Worm (Caenorhabditis elegans) whole organism, L3 larva: Measurements from ENCODE around the gene M110.3.
A peak's percentile ranks its signal among the peaks of the same experiment; 100 is the strongest.

Experiments
- jun-1 ChIP-seq: fragments of 150-350 bp; optimal IDR thresholded peaks from 2 replicates; lab custom pipeline; 2014; ENCODE audit warnings: missing biosample characterization, missing genetic modification reagents, missing genetic modification characterization
- nhr-237 ChIP-seq: fragments of 150-350 bp; optimal IDR thresholded peaks from 2 replicates; lab custom pipeline; 2014; ENCODE audit warnings: missing biosample characterization, missing genetic modification characterization
- tbx-2 ChIP-seq: sonication (generic microtip); optimal IDR thresholded peaks from 2 replicates; lab custom pipeline; 2016; ENCODE audit warnings: mild to moderate bottlenecking, missing genetic modification characterization, missing compliant biosample characterization
- zag-1 ChIP-seq: fragments of 150-350 bp; optimal IDR thresholded peaks from 2 replicates; lab custom pipeline; 2014; ENCODE audit warnings: missing biosample characterization, missing genetic modification characterization

DNA sequence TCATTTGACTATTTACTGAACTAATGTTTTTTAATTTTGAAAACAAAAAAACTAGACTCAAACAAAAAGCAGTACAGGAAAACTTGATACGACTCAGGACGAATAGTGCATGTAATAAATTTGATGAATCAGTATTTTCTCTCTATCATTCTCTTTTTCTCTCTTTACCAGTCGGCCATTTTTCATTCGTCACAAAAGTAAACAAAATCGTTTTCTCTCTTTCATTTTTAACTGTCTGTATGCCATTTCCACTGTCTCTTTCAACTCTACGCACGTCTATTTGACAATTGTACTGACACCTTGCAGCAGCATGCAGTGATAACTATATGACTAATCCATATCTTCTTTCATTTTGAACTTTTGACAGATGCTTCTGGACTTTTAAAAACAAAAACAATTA lies 32.3 kb upstream of the M110.3 start, which contains the start of the genes F35C11.2 and F35C11.4:
- TF ChIP-seq jun-1 (tag; lab: Kevin White, UChicago) (peak; percentile 5), zag-1 (no peak), tbx-2 (tag; lab: Kevin White, UChicago) (no peak), nhr-237 (tag; lab: Kevin White, UChicago) (no peak)
